Worm (Caenorhabditis elegans): Measurements from ENCODE around the gene R09A1.3.

- no peak for TF ChIP-seq med-1 (GFP tag; optimal IDR thresholded peaks at IDR 0.05; ENCODE audit: insufficient read depth)
- no peak for TF ChIP-seq klf-2 (GFP tag; conservative IDR thresholded peaks at IDR 0.05)
- TF ChIP-seq flt-1 (GFP tag; IDR thresholded peaks at IDR 0.05) = no peak
- TF ChIP-seq tab-1 (GFP tag; IDR thresholded peaks at IDR 0.05) = no peak
- no peak for TF ChIP-seq T22C8.4 (GFP tag; IDR thresholded peaks at IDR 0.05)
- TF ChIP-seq ztf-23 (GFP tag; IDR thresholded peaks at IDR 0.05) = no peak
Measured at ce11 chrV:1017196-1017595, 9.7 kb downstream of the R09A1.3 start.

All from whole organism, midembryonic.